Worm (Caenorhabditis elegans): Measurements from ENCODE around the gene nhr-101.

ce11 chrV:11580826-11581225, 10.6 kb downstream of the nhr-101 start, which contains the start of gene srx-90:
- TF ChIP-seq lin-11 (tag; optimal IDR thresholded peaks at IDR 0.05) = no peak
- TF ChIP-seq dmd-4 (tag; optimal IDR thresholded peaks at IDR 0.05; ENCODE audit: borderline replicate concordance) = no peak
- TF ChIP-seq ama-1 (optimal IDR thresholded peaks at IDR 0.05) = no peak

All from whole organism, late embryonic.